Worm (Caenorhabditis elegans) whole organism, early embryonic: ENCODE results near the gene C07E3.10.

ENCODE experiments used
- B0310.2 ChIP-seq: sonication (generic microtip); optimal IDR thresholded peaks from 2 replicates; lab custom pipeline; 2016; ENCODE audit warnings: mild to moderate bottlenecking, missing genetic modification characterization, missing compliant biosample characterization
- aly-1 ChIP-seq: sonication (generic microtip); optimal IDR thresholded peaks from 2 replicates; lab custom pipeline; 2016; ENCODE audit warnings: missing genetic modification characterization, missing compliant biosample characterization
- ama-1 ChIP-seq: fragments of 150-350 bp; optimal IDR thresholded peaks from 2 replicates; lab custom pipeline; 2014
- ceh-13 ChIP-seq: fragments of 200-800 bp; sonication (Bioruptor generic); optimal IDR thresholded peaks from 2 replicates; lab custom pipeline; 2018; ENCODE audit warnings: mild to moderate bottlenecking, missing genetic modification characterization, missing compliant biosample characterization
- ceh-36 ChIP-seq: sonication (generic microtip); optimal IDR thresholded peaks from 2 replicates; lab custom pipeline; 2016; ENCODE audit warnings: missing genetic modification characterization, inconsistent platforms, missing compliant biosample characterization
- ets-7 ChIP-seq: sonication (generic microtip); optimal IDR thresholded peaks from 2 replicates; lab custom pipeline; 2016; ENCODE audit warnings: missing genotype, missing genetic modification characterization, missing compliant biosample characterization
- flt-1 ChIP-seq: fragments of 200-800 bp; sonication (Bioruptor generic); IDR thresholded peaks from 2 replicates; pipeline ENCODE4 v1.3.6; 2022; ENCODE audit warnings: missing genetic modification characterization, missing compliant biosample characterization
- hmbx-1 ChIP-seq: sonication (generic microtip); optimal IDR thresholded peaks from 2 replicates; lab custom pipeline; 2016; ENCODE audit warnings: mild to moderate bottlenecking, missing genetic modification characterization, missing compliant biosample characterization
- hnd-1 ChIP-seq: sonication (generic microtip); optimal IDR thresholded peaks from 2 replicates; lab custom pipeline; 2016; ENCODE audit warnings: missing genetic modification characterization, missing compliant biosample characterization
- pes-1 ChIP-seq: fragments of 200-800 bp; sonication (Bioruptor generic); IDR thresholded peaks from 2 replicates; pipeline ENCODE4 v1.3.6; 2022; ENCODE audit warnings: missing genetic modification reagents, missing genetic modification characterization, missing compliant biosample characterization
- scrt-1 ChIP-seq: fragments of 200-800 bp; sonication (Bioruptor generic); IDR thresholded peaks from 2 replicates; pipeline ENCODE4 v1.3.6; 2022; ENCODE audit warnings: missing genetic modification characterization, missing compliant biosample characterization
- sea-1 ChIP-seq: fragments of 200-800 bp; sonication (Bioruptor generic); conservative IDR thresholded peaks from 2 replicates; pipeline ENCODE4 v1.3.6; 2022; ENCODE audit warnings: missing genetic modification characterization, missing compliant biosample characterization
- tbx-11 ChIP-seq: fragments of 200-800 bp; sonication (Bioruptor generic); IDR thresholded peaks from 2 replicates; pipeline ENCODE4 v1.3.6; 2022; ENCODE audit warnings: missing genetic modification characterization, missing compliant biosample characterization
- tbx-37 ChIP-seq: fragments of 200-800 bp; sonication (Bioruptor generic); conservative IDR thresholded peaks from 2 replicates; pipeline ENCODE4 v1.3.6; 2022; ENCODE audit warnings: missing genetic modification reagents, missing genetic modification characterization, missing compliant biosample characterization
- tra-4 ChIP-seq: sonication (generic microtip); optimal IDR thresholded peaks from 2 replicates; lab custom pipeline; 2017; ENCODE audit warnings: missing genetic modification characterization, missing compliant biosample characterization

The C07E3.10 gene

DNA sequence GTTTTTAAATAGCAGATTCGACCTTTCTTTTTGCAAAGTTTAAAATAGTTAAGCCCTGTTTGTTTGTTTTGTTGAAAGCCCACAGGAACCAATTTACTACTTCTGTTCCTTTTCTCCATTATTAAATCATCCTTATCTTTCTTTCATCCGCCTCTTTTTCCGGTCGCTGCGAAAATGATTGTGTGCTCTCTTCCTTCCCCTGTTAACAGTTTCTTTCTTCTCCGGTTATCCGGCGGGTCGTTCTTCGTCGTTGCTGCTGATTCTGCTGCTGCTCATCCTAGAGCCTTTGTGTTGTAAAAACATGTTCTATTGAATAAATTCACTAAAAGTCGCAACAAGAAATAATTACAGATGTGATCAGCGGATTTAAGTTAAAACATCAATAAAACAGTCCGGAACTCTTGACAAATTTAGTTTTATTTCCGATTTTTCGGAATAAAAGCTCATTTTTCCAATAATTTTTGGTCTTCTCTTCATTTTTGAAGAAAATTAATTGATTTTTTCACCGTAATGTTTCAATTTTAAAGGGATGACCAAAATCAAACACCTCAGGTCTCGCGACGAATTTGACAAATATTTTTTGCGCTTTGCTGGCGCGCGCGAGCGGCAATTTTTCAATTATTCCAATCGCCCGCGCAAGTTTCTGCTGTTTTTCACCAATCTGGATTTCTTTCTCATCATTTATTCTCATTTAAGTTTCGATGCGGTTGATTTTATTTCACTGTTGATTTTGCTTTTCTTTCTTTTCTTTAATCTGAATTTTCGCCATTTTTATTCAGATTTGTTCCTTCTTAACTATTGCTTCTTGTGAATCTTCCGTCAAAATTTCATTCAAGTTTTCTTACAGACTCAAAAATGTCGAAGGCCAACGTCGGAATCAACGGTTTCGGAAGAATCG lies 47.4 kb downstream of the C07E3.10 start, which contains the start of gene gpd-1:
gpd-1 (plus strand) TSS at position 848 of the 898 bp plus-strand sequence.
- TF ChIP-seq flt-1 (GFP tag; lab: Robert Waterston, UW), result no peak
- TF ChIP-seq ama-1 (lab: Kevin White, UChicago), result no peak
- TF ChIP-seq sea-1 (GFP tag; lab: Robert Waterston, UW), result no peak
- TF ChIP-seq B0310.2, result no peak
- TF ChIP-seq tbx-11, result no peak
- no peak for TF ChIP-seq ets-7 (tag; lab: Kevin White, UChicago)
- TF ChIP-seq tra-4, result no peak
- TF ChIP-seq hnd-1 (tag; lab: Kevin White, UChicago), result no peak
- TF ChIP-seq aly-1 (tag; lab: Kevin White, UChicago), result no peak
- no peak for TF ChIP-seq hmbx-1 (tag; lab: Kevin White, UChicago)
- no peak for TF ChIP-seq pes-1
- TF ChIP-seq ceh-36 (tag; lab: Kevin White, UChicago), result no peak
- no peak for TF ChIP-seq scrt-1 (GFP tag; lab: Robert Waterston, UW)
- TF ChIP-seq tbx-37 (GFP tag; lab: Robert Waterston, UW), result no peak

DNA sequence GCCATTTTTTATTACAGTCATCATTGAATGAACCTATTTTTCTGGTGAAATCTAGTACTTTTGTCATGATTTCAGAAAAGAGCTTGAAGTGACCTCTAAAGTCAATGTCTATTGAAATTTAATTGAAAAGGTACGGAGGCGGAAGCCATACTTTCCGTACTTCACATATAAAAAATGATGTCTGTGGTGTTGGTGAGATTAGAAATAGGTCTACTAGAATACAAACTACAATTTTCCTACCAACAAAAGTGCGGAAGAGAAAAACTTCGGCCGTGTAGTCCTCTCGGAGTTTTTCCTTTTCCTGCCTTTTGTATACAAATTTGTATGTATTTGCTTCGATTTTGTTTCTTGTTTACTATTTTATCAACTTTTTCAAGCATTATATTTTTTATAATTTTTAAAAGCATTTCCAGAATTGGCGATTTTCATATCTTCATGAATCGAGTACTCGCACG lies 49.2 kb downstream of the C07E3.10 start, which contains the start of gene T09F3.4:
T09F3.4 (plus strand) TSS at position 405 of the 455 bp plus-strand sequence.
- no peak for TF ChIP-seq ceh-13 (GFP tag; lab: Kevin White, UChicago)
- peak; percentile 37; the same call in 1 of the 2 replicates for TF ChIP-seq tbx-37 (GFP tag; lab: Robert Waterston, UW)

DNA sequence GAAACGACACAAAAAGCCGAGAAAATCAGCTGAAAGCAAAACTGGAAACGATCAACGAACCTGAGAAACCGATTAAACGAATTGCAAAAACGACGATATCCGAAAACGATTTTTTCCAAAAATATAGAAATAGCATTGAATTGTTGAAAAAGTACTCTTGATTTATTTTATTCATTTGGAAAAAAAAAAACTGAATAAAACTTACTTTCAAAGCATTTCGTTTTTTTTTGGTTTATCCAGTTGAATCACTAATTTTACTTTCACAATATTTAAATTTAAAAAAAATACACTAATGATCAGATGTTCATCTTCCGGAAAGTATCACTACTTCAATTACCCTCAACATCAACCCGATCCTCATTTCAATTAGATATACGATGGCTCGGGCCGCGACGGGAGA lies 50.4 kb downstream of the C07E3.10 start, which contains the start of gene T09F3.5:
T09F3.5 (plus strand) TSS at position 301 of the 400 bp plus-strand sequence.
- no peak for TF ChIP-seq scrt-1 (GFP tag; lab: Robert Waterston, UW)
- no peak for TF ChIP-seq pes-1
- TF ChIP-seq B0310.2, result no peak
- TF ChIP-seq hmbx-1 (tag; lab: Kevin White, UChicago), result no peak
- no peak for TF ChIP-seq tra-4
- no peak for TF ChIP-seq ama-1 (lab: Kevin White, UChicago)
- no peak for TF ChIP-seq ets-7 (tag; lab: Kevin White, UChicago)
- TF ChIP-seq aly-1 (tag; lab: Kevin White, UChicago), result no peak
- TF ChIP-seq ceh-13 (GFP tag; lab: Kevin White, UChicago), result no peak
- no peak for TF ChIP-seq tbx-11
- TF ChIP-seq sea-1 (GFP tag; lab: Robert Waterston, UW), result no peak
- no peak for TF ChIP-seq hnd-1 (tag; lab: Kevin White, UChicago)
